Worm (Caenorhabditis elegans) whole organism, L1 larva: Measurements from ENCODE around the gene T28F12.1.

Experiments used
- ama-1 ChIP-seq: fragments of 150-350 bp; optimal IDR thresholded peaks from 2 replicates; lab custom pipeline; 2014
- fos-1 ChIP-seq: fragments of 150-350 bp; optimal IDR thresholded peaks from 2 replicates; lab custom pipeline; 2014; ENCODE audit warnings: missing biosample characterization, missing genetic modification characterization
- pqm-1 ChIP-seq: sonication (generic microtip); optimal IDR thresholded peaks from 3 replicates; lab custom pipeline; 2017; ENCODE audit warnings: missing biosample characterization, missing genetic modification characterization
- ztf-11 ChIP-seq, 2 experiments: sonication (generic microtip); optimal IDR thresholded peaks; 2 replicates each; lab custom pipeline; 2016 to 2017; ENCODE audit warnings: missing genetic modification characterization in 2 of 2, missing biosample characterization in 1 of 2, missing compliant biosample characterization in 1 of 2

- no peak for TF ChIP-seq ztf-11 (tag; optimal IDR thresholded peaks at IDR 0.05; lab: Kevin White, UChicago)
- no peak for TF ChIP-seq fos-1
- no peak for TF ChIP-seq pqm-1 (tag; lab: Kevin White, UChicago)
- no peak for TF ChIP-seq ama-1 (lab: Kevin White, UChicago)
Observed at ce11 chrV:4518657-4519056, 5.8 kb downstream of the T28F12.1 start.
